Worm (Caenorhabditis elegans): Measurements from ENCODE around the gene grl-31.
A peak's percentile ranks its signal among the peaks of the same experiment; 100 is the strongest.
"Not testable (repeated sequence)": the region's sequence is repeated elsewhere in the genome, so short reads cannot be mapped to it uniquely, and the experiment has no call there.

The grl-31 gene

ce11 chrV:3557422-3557821, at the start of gene grl-31:
Gene grl-31, minus strand, starts transcription at chrV:3557778.
- TF ChIP-seq hnd-1 (tag; optimal IDR thresholded peaks at IDR 0.05) (no peak), hmg-4 (GFP tag; optimal IDR thresholded peaks at IDR 0.05) (no peak), tra-4 (tag; optimal IDR thresholded peaks at IDR 0.05) (no peak), tbx-37 (GFP tag; conservative IDR thresholded peaks at IDR 0.05) (no peak), ceh-13 (GFP tag; optimal IDR thresholded peaks at IDR 0.05) (no peak), ceh-36 (tag; optimal IDR thresholded peaks at IDR 0.05) (no peak), B0310.2 (tag; optimal IDR thresholded peaks at IDR 0.05) (no peak), tbx-11 (GFP tag; IDR thresholded peaks at IDR 0.05) (no peak), ama-1 (optimal IDR thresholded peaks at IDR 0.05) (no peak), ets-7 (tag; optimal IDR thresholded peaks at IDR 0.05) (no peak), F13C5.2 (tag; optimal IDR thresholded peaks at IDR 0.05) (no peak), flt-1 (GFP tag; IDR thresholded peaks at IDR 0.05) (no peak), scrt-1 (GFP tag; IDR thresholded peaks at IDR 0.05) (no peak), sea-1 (GFP tag; conservative IDR thresholded peaks at IDR 0.05) (no peak), hmbx-1 (tag; optimal IDR thresholded peaks at IDR 0.05) (no peak), aly-1 (tag; optimal IDR thresholded peaks at IDR 0.05) (no peak), pes-1 (GFP tag; IDR thresholded peaks at IDR 0.05) (no peak)

ce11 chrV:3606391-3606790, 48.8 kb upstream of the grl-31 start:
- TF ChIP-seq F13C5.2 (tag; optimal IDR thresholded peaks at IDR 0.05), result no peak

- TF ChIP-seq ceh-13 (GFP tag; optimal IDR thresholded peaks at IDR 0.05) (no peak), flt-1 (GFP tag; IDR thresholded peaks at IDR 0.05) (no peak), hnd-1 (tag; optimal IDR thresholded peaks at IDR 0.05) (no peak), tbx-37 (GFP tag; conservative IDR thresholded peaks at IDR 0.05) (no peak), scrt-1 (GFP tag; IDR thresholded peaks at IDR 0.05) (no peak), hmbx-1 (tag; optimal IDR thresholded peaks at IDR 0.05) (no peak), ama-1 (optimal IDR thresholded peaks at IDR 0.05) (no peak), F13C5.2 (tag; optimal IDR thresholded peaks at IDR 0.05) (no peak), sea-1 (GFP tag; conservative IDR thresholded peaks at IDR 0.05) (no peak), aly-1 (tag; optimal IDR thresholded peaks at IDR 0.05) (no peak), B0310.2 (tag; optimal IDR thresholded peaks at IDR 0.05) (no peak), ets-7 (tag; optimal IDR thresholded peaks at IDR 0.05) (no peak), tra-4 (tag; optimal IDR thresholded peaks at IDR 0.05) (no peak), ceh-36 (tag; optimal IDR thresholded peaks at IDR 0.05) (no peak), hmg-4 (GFP tag; optimal IDR thresholded peaks at IDR 0.05) (no peak), pes-1 (GFP tag; IDR thresholded peaks at IDR 0.05) (no peak), tbx-11 (GFP tag; IDR thresholded peaks at IDR 0.05) (no peak)
Measured at ce11 chrV:3605325-3605724, 47.7 kb upstream of the grl-31 start, which contains the start of gene T22F3.8. Gene T22F3.8, minus strand, starts transcription at chrV:3605425.

- no peak for TF ChIP-seq hmg-4 (GFP tag; optimal IDR thresholded peaks at IDR 0.05)
- no peak for TF ChIP-seq hnd-1 (tag; optimal IDR thresholded peaks at IDR 0.05)
- no peak for TF ChIP-seq ceh-36 (tag; optimal IDR thresholded peaks at IDR 0.05)
- no peak for TF ChIP-seq sea-1 (GFP tag; conservative IDR thresholded peaks at IDR 0.05)
- no peak for TF ChIP-seq tra-4 (tag; optimal IDR thresholded peaks at IDR 0.05)
- no peak for TF ChIP-seq F13C5.2 (tag; optimal IDR thresholded peaks at IDR 0.05)
- no peak for TF ChIP-seq B0310.2 (tag; optimal IDR thresholded peaks at IDR 0.05)
- TF ChIP-seq ets-7 (tag; optimal IDR thresholded peaks at IDR 0.05), result no peak
- TF ChIP-seq ceh-13 (GFP tag; optimal IDR thresholded peaks at IDR 0.05), result no peak
- no peak for TF ChIP-seq flt-1 (GFP tag; IDR thresholded peaks at IDR 0.05)
Measured at ce11 chrV:3600570-3600969, 43.0 kb upstream of the grl-31 start, which contains the start of gene T22F3.7. Gene T22F3.7, minus strand, starts transcription at chrV:3600670.

ce11 chrV:3597052-3597451, 39.5 kb upstream of the grl-31 start, which contains the start of gene srh-212:
Gene srh-212, minus strand, starts transcription at chrV:3597152.
- not testable (repeated sequence) for TF ChIP-seq pes-1 (GFP tag; IDR thresholded peaks at IDR 0.05); flt-1 (GFP tag; IDR thresholded peaks at IDR 0.05); aly-1 (tag; optimal IDR thresholded peaks at IDR 0.05)

ce11 chrV:3594936-3595335, 37.4 kb upstream of the grl-31 start, which contains the start of gene srh-213:
Gene srh-213, minus strand, starts transcription at chrV:3595036.
- TF ChIP-seq aly-1 (tag; optimal IDR thresholded peaks at IDR 0.05), result no peak

ce11 chrV:3592099-3592498, 34.5 kb upstream of the grl-31 start, which contains the start of gene T22F3.12:
Gene T22F3.12, minus strand, starts transcription at chrV:3592199.
- TF ChIP-seq ets-7 (tag; optimal IDR thresholded peaks at IDR 0.05) (no peak), hmbx-1 (tag; optimal IDR thresholded peaks at IDR 0.05) (no peak), tra-4 (tag; optimal IDR thresholded peaks at IDR 0.05) (no peak), ceh-13 (GFP tag; optimal IDR thresholded peaks at IDR 0.05) (no peak), hmg-4 (GFP tag; optimal IDR thresholded peaks at IDR 0.05) (no peak), ama-1 (optimal IDR thresholded peaks at IDR 0.05) (no peak), ceh-36 (tag; optimal IDR thresholded peaks at IDR 0.05) (no peak), sea-1 (GFP tag; conservative IDR thresholded peaks at IDR 0.05) (no peak), pes-1 (GFP tag; IDR thresholded peaks at IDR 0.05) (no peak), F13C5.2 (tag; optimal IDR thresholded peaks at IDR 0.05) (no peak), tbx-11 (GFP tag; IDR thresholded peaks at IDR 0.05) (no peak), hnd-1 (tag; optimal IDR thresholded peaks at IDR 0.05) (no peak), B0310.2 (tag; optimal IDR thresholded peaks at IDR 0.05) (no peak), flt-1 (GFP tag; IDR thresholded peaks at IDR 0.05) (no peak)

ce11 chrV:3588223-3588622, 30.6 kb upstream of the grl-31 start:
- TF ChIP-seq pes-1 (GFP tag; IDR thresholded peaks at IDR 0.05), result 0 out of 2 replicates have a peak, but pooled peaks have one; percentile 23
- no peak for TF ChIP-seq ceh-36 (tag; optimal IDR thresholded peaks at IDR 0.05)

- peak; percentile 45; the same call in 1 of the 2 replicates for TF ChIP-seq scrt-1 (GFP tag; IDR thresholded peaks at IDR 0.05)
- TF ChIP-seq hnd-1 (tag; optimal IDR thresholded peaks at IDR 0.05), result peak; percentile 28
- no peak for TF ChIP-seq ceh-13 (GFP tag; optimal IDR thresholded peaks at IDR 0.05)
- no peak for TF ChIP-seq aly-1 (tag; optimal IDR thresholded peaks at IDR 0.05)
- TF ChIP-seq ets-7 (tag; optimal IDR thresholded peaks at IDR 0.05), result no peak
- peak; percentile 84 for TF ChIP-seq pes-1 (GFP tag; IDR thresholded peaks at IDR 0.05)
- TF ChIP-seq F13C5.2 (tag; optimal IDR thresholded peaks at IDR 0.05), result peak; percentile 59
- TF ChIP-seq ceh-36 (tag; optimal IDR thresholded peaks at IDR 0.05), result peak; percentile 60
- no peak for TF ChIP-seq hmbx-1 (tag; optimal IDR thresholded peaks at IDR 0.05)
- peak; percentile 52 for TF ChIP-seq B0310.2 (tag; optimal IDR thresholded peaks at IDR 0.05)
- TF ChIP-seq hmg-4 (GFP tag; optimal IDR thresholded peaks at IDR 0.05), result peak; percentile 61
- no peak for TF ChIP-seq tbx-37 (GFP tag; conservative IDR thresholded peaks at IDR 0.05)
- TF ChIP-seq ama-1 (optimal IDR thresholded peaks at IDR 0.05), result no peak
- TF ChIP-seq flt-1 (GFP tag; IDR thresholded peaks at IDR 0.05), result no peak; the same call in 1 of the 2 replicates
- peak; percentile 55; the same call in 1 of the 2 replicates for TF ChIP-seq tbx-11 (GFP tag; IDR thresholded peaks at IDR 0.05)
- TF ChIP-seq sea-1 (GFP tag; conservative IDR thresholded peaks at IDR 0.05), result peak; percentile 68; the same call in 1 of the 2 replicates
- TF ChIP-seq tra-4 (tag; optimal IDR thresholded peaks at IDR 0.05), result no peak
Measured at ce11 chrV:3587633-3588032, 30.1 kb upstream of the grl-31 start.
